Worm (Caenorhabditis elegans) whole organism, young adult: ENCODE data around the gene Y66C5A.1.
"Not testable (repeated sequence)": the region's sequence is repeated elsewhere in the genome, so short reads cannot be mapped to it uniquely, and the experiment has no call there.

Source experiments
- let-526 ChIP-seq: fragments of 200-800 bp; sonication (Bioruptor generic); IDR thresholded peaks from 2 replicates; pipeline ENCODE4 v1.3.6; 2022; ENCODE audit warnings: missing genetic modification reagents, missing genetic modification characterization, missing compliant biosample characterization
- pha-4 ChIP-seq: fragments of 150-350 bp; sonication (generic microtip); optimal IDR thresholded peaks from 2 replicates; lab custom pipeline; 2014; ENCODE audit warnings: missing biosample characterization, missing genetic modification reagents, missing genetic modification characterization

DNA sequence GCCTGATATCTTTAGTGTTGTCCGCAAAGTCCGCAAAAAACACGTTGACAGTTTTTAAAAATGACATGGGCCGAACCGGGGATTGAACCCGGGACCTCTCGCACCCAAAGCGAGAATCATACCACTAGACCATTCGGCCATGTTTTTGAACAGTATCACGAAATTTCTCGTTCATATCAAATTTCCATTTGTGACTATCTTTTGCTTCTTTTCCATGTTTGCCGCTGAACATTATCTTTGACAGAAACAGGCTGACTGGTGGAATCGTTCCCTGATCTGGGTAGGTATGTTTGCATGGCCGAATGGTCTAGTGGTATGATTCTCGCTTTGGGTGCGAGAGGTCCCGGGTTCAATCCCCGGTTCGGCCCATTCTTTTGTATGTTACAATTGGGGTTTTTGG is 17.5 kb downstream of the Y66C5A.1 start:
- not testable (repeated sequence) for TF ChIP-seq pha-4 (tag; lab: Kevin White, UChicago); let-526 (GFP tag; lab: Robert Waterston, UW)
